Worm (Caenorhabditis elegans) whole organism, L3 larva: ENCODE measurements around the gene gln-3.

ENCODE experiments used
- R02D3.7 ChIP-seq: fragments of 150-350 bp; optimal IDR thresholded peaks from 2 replicates; lab custom pipeline; 2014; ENCODE audit warnings: missing biosample characterization, missing genetic modification characterization
- aly-2 ChIP-seq: fragments of 150-350 bp; optimal IDR thresholded peaks from 2 replicates; lab custom pipeline; 2014; ENCODE audit warnings: missing biosample characterization, missing genetic modification characterization
- ama-1 ChIP-seq: fragments of 150-350 bp; optimal IDR thresholded peaks from 2 replicates; lab custom pipeline; 2018
- ceh-16 ChIP-seq: sonication (generic microtip); optimal IDR thresholded peaks from 2 replicates; lab custom pipeline; 2017; ENCODE audit warnings: missing biosample characterization, missing genetic modification characterization
- ceh-28 ChIP-seq: fragments of 150-350 bp; optimal IDR thresholded peaks from 2 replicates; lab custom pipeline; 2014; ENCODE audit warnings: missing biosample characterization, missing genetic modification reagents, missing genetic modification characterization
- ceh-9 ChIP-seq: sonication (generic microtip); optimal IDR thresholded peaks from 2 replicates; lab custom pipeline; 2018; ENCODE audit warnings: missing biosample characterization, missing genetic modification characterization
- daf-12 ChIP-seq: fragments of 150-350 bp; optimal IDR thresholded peaks from 2 replicates; lab custom pipeline; 2014; ENCODE audit warnings: missing biosample characterization, missing genetic modification reagents, missing genetic modification characterization
- egl-5 ChIP-seq: fragments of 150-350 bp; optimal IDR thresholded peaks from 2 replicates; lab custom pipeline; 2017; ENCODE audit warnings: missing biosample characterization, missing genetic modification reagents, missing genetic modification characterization, inconsistent platforms
- elt-1 ChIP-seq: fragments of 150-350 bp; optimal IDR thresholded peaks from 2 replicates; lab custom pipeline; 2014; ENCODE audit warnings: missing biosample characterization, missing genetic modification characterization
- elt-2 ChIP-seq: sonication (generic microtip); optimal IDR thresholded peaks from 2 replicates; lab custom pipeline; 2016; ENCODE audit warnings: missing genetic modification reagents, mild to moderate bottlenecking, missing genetic modification characterization, missing compliant biosample characterization
- elt-3 ChIP-seq, 3 experiments: fragments of 150-350 bp in 1 of 3; sonication (generic microtip) in 2 of 3; optimal IDR thresholded peaks; 2 replicates in 2 of 3; 4 replicates in 1 of 3; lab custom pipeline; 2014 to 2017; ENCODE audit warnings: missing biosample characterization in 3 of 3, missing genetic modification characterization in 3 of 3
- eor-1 ChIP-seq, 2 experiments: fragments of 150-350 bp; optimal IDR thresholded peaks; 2 replicates each; lab custom pipeline; 2014 to 2018; ENCODE audit warnings: missing biosample characterization in 2 of 2, missing genetic modification characterization in 2 of 2
- fkh-2 ChIP-seq: fragments of 150-350 bp; optimal IDR thresholded peaks from 2 replicates; lab custom pipeline; 2014; ENCODE audit warnings: missing biosample characterization, missing genetic modification reagents, missing genetic modification characterization
- fos-1 ChIP-seq: fragments of 150-350 bp; optimal IDR thresholded peaks from 2 replicates; lab custom pipeline; 2014; ENCODE audit warnings: missing biosample characterization, missing genetic modification characterization
- hmg-11 ChIP-seq: sonication (generic microtip); optimal IDR thresholded peaks from 2 replicates; lab custom pipeline; 2016; ENCODE audit warnings: missing genetic modification characterization, missing compliant biosample characterization
- jun-1 ChIP-seq: fragments of 150-350 bp; optimal IDR thresholded peaks from 2 replicates; lab custom pipeline; 2014; ENCODE audit warnings: missing biosample characterization, missing genetic modification reagents, missing genetic modification characterization
- lin-15B ChIP-seq: fragments of 150-350 bp; optimal IDR thresholded peaks from 2 replicates; lab custom pipeline; 2014; ENCODE audit warnings: missing biosample characterization, missing genetic modification characterization
- lin-39 ChIP-seq: fragments of 150-350 bp; optimal IDR thresholded peaks from 2 replicates; lab custom pipeline; 2018; ENCODE audit warnings: missing biosample characterization, missing genetic modification reagents, missing genetic modification characterization
- mml-1 ChIP-seq: fragments of 150-350 bp; sonication (generic microtip); optimal IDR thresholded peaks from 3 replicates; lab custom pipeline; 2014; ENCODE audit warnings: missing biosample characterization, missing genetic modification characterization
- nfya-1 ChIP-seq: sonication (generic microtip); optimal IDR thresholded peaks from 2 replicates; lab custom pipeline; 2017; ENCODE audit warnings: missing genetic modification characterization, mild to moderate bottlenecking, missing compliant biosample characterization, antibody characterized with exemption, moderate library complexity; ENCODE audit not compliant: insufficient read depth
- nhr-11 ChIP-seq: fragments of 150-350 bp; optimal IDR thresholded peaks from 2 replicates; lab custom pipeline; 2014; ENCODE audit warnings: missing biosample characterization, missing genetic modification characterization
- nhr-23 ChIP-seq: fragments of 150-350 bp; optimal IDR thresholded peaks from 2 replicates; lab custom pipeline; 2014; ENCODE audit warnings: missing biosample characterization, missing genetic modification reagents, missing genetic modification characterization
- nhr-237 ChIP-seq: fragments of 150-350 bp; optimal IDR thresholded peaks from 2 replicates; lab custom pipeline; 2014; ENCODE audit warnings: missing biosample characterization, missing genetic modification characterization
- nhr-25 ChIP-seq: sonication (generic microtip); optimal IDR thresholded peaks from 2 replicates; lab custom pipeline; 2017; ENCODE audit warnings: missing biosample characterization, missing genetic modification characterization
- nhr-28 ChIP-seq: fragments of 150-350 bp; optimal IDR thresholded peaks from 2 replicates; lab custom pipeline; 2014; ENCODE audit warnings: missing biosample characterization, missing genetic modification characterization
- nhr-43 ChIP-seq: sonication (generic microtip); optimal IDR thresholded peaks from 2 replicates; lab custom pipeline; 2016; ENCODE audit warnings: mild to moderate bottlenecking, missing genetic modification characterization, missing compliant biosample characterization; ENCODE audit not compliant: poor library complexity, severe bottlenecking
- nhr-67 ChIP-seq: fragments of 150-350 bp; optimal IDR thresholded peaks from 2 replicates; lab custom pipeline; 2014; ENCODE audit warnings: missing biosample characterization, missing genetic modification characterization
- nhr-76 ChIP-seq: fragments of 150-350 bp; sonication (generic microtip); optimal IDR thresholded peaks from 5 replicates; lab custom pipeline; 2014; ENCODE audit warnings: missing biosample characterization, missing genetic modification characterization
- nhr-77 ChIP-seq: fragments of 150-350 bp; optimal IDR thresholded peaks from 2 replicates; lab custom pipeline; 2014; ENCODE audit warnings: missing biosample characterization, missing genetic modification characterization
- pha-4 ChIP-seq: fragments of 150-350 bp; optimal IDR thresholded peaks from 2 replicates; lab custom pipeline; 2014; ENCODE audit warnings: missing biosample characterization, missing genetic modification reagents, missing genetic modification characterization
- pqm-1 ChIP-seq: fragments of 150-350 bp; optimal IDR thresholded peaks from 2 replicates; lab custom pipeline; 2017; ENCODE audit warnings: missing biosample characterization, missing genetic modification characterization, inconsistent platforms
- snpc-4 ChIP-seq: fragments of 150-350 bp; optimal IDR thresholded peaks from 2 replicates; lab custom pipeline; 2014; ENCODE audit warnings: missing biosample characterization, missing genetic modification characterization
- tbx-2 ChIP-seq: sonication (generic microtip); optimal IDR thresholded peaks from 2 replicates; lab custom pipeline; 2016; ENCODE audit warnings: mild to moderate bottlenecking, missing genetic modification characterization, missing compliant biosample characterization
- unc-39 ChIP-seq: sonication (generic microtip); optimal IDR thresholded peaks from 4 replicates; lab custom pipeline; 2017; ENCODE audit warnings: missing biosample characterization, missing genetic modification characterization
- unc-62 ChIP-seq: fragments of 150-350 bp; sonication (generic microtip); optimal IDR thresholded peaks from 4 replicates; lab custom pipeline; 2014; ENCODE audit warnings: missing biosample characterization, missing genetic modification reagents, missing genetic modification characterization
- zag-1 ChIP-seq: fragments of 150-350 bp; optimal IDR thresholded peaks from 2 replicates; lab custom pipeline; 2014; ENCODE audit warnings: missing biosample characterization, missing genetic modification characterization

gln-3 gene

ce11 chrIV:16178433-16178832 lies 8.0 kb upstream of the gln-3 start:
- TF ChIP-seq elt-2 (peak; percentile 93), ceh-9 (no peak), pqm-1 (tag; lab: Kevin White, UChicago) (peak; percentile 91)
- TF ChIP-seq, all 47 proteins: peak for 2

DNA sequence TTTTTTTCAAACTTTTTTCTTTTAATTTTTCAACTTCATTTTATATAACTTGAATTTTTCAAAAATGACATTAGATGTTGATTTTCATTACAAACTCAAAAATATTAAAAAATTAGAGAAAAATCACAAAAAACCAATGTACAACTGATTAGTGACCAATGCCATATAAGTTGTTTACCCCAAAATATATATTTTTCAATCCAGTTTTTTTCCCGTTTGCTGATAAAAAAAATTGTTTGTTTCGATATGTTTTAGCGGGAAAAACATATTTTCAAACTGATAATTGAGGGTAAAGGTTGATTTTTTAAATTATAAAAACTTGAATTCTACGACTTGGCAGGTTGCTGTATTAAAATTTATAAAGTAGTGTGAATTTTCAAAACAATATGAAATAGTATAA lies 6.3 kb upstream of the gln-3 start:
- TF ChIP-seq nhr-43 (tag; lab: Kevin White, UChicago) (no peak), lin-15B (tag; lab: Kevin White, UChicago) (no peak), pha-4 (tag; lab: Kevin White, UChicago) (peak; percentile 36), elt-1 (tag; lab: Kevin White, UChicago) (no peak), elt-2 (peak; percentile 30)
- TF ChIP-seq, all 47 proteins: peak for 2

ce11 chrIV:16172786-16173371 lies 2.4 kb upstream of the gln-3 start:
- TF ChIP-seq ceh-28: no peak
- no peak for TF ChIP-seq unc-39 (tag; lab: Kevin White, UChicago)
- TF ChIP-seq ama-1 (lab: Kevin White, UChicago): peak; percentile 76

ce11 chrIV:16171326-16171725 lies 848 bp upstream of the gln-3 start:
- TF ChIP-seq zag-1 (tag; lab: Kevin White, UChicago) (no peak), ceh-9 (no peak), aly-2 (no peak), nhr-237 (tag; lab: Kevin White, UChicago) (no peak), egl-5 (tag; lab: Kevin White, UChicago) (no peak), unc-62 (GFP tag; lab: Kevin White, UChicago) (no peak), nfya-1 (no peak), fkh-2 (tag; lab: Kevin White, UChicago) (no peak), pqm-1 (tag; lab: Kevin White, UChicago) (peak; percentile 61), daf-12 (tag; lab: Kevin White, UChicago) (no peak), tbx-2 (tag; lab: Kevin White, UChicago) (no peak), fos-1 (no peak), lin-39 (tag; lab: Kevin White, UChicago) (no peak), nhr-43 (tag; lab: Kevin White, UChicago) (peak; percentile 39), ceh-28 (no peak), elt-1 (tag; lab: Kevin White, UChicago) (no peak), ceh-16 (tag; lab: Kevin White, UChicago) (no peak), elt-2 (peak; percentile 62), nhr-23 (tag; lab: Kevin White, UChicago) (peak; percentile 25), nhr-28 (no peak), mml-1 (tag; lab: Kevin White, UChicago) (peak; percentile 83), hmg-11 (no peak), nhr-11 (tag; lab: Kevin White, UChicago) (no peak), jun-1 (tag; lab: Kevin White, UChicago) (no peak), eor-1 (tag; optimal IDR thresholded peaks at IDR 0.05; lab: Kevin White, UChicago) (no peak), pha-4 (tag; lab: Kevin White, UChicago) (no peak), R02D3.7 (tag; lab: Kevin White, UChicago) (no peak), elt-3 (tag; optimal IDR thresholded peaks at IDR 0.05; lab: Kevin White, UChicago) (no peak), nhr-76 (tag; lab: Kevin White, UChicago) (no peak), ama-1 (lab: Kevin White, UChicago) (peak; percentile 74), nhr-25 (tag; lab: Kevin White, UChicago) (no peak), nhr-77 (tag; lab: Kevin White, UChicago) (no peak), nhr-67 (tag; lab: Kevin White, UChicago) (no peak), snpc-4 (no peak)
